Fruit fly (Drosophila melanogaster): ENCODE measurements around the gene CG8607.
A peak's percentile ranks its signal among the peaks of the same experiment; 100 is the strongest.

Gene CG8607

dm6 chr3L:7313559-7314132 is 6.2 kb upstream of the CG8607 start (continued):
- TF ChIP-seq cg (GFP tag; optimal IDR thresholded peaks at IDR 0.05) (peak; percentile 4), gfzf (GFP tag; optimal IDR thresholded peaks at IDR 0.05) (no peak), CG4424 (GFP tag; optimal IDR thresholded peaks at IDR 0.05) (no peak), jigr1 (GFP tag; IDR thresholded peaks at IDR 0.05) (no peak)

dm6 chr3L:7314133-7314532 is 5.7 kb upstream of the CG8607 start:
- no peak for TF ChIP-seq unc-4 (GFP tag; IDR thresholded peaks at IDR 0.05; ENCODE audit: partially characterized antibody)
- TF ChIP-seq CG31441 (GFP tag; IDR thresholded peaks at IDR 0.05) = 0 out of 2 replicates have a peak, but pooled peaks have one; percentile 14
- peak; percentile 3 for TF ChIP-seq CG30403 (GFP tag; optimal IDR thresholded peaks at IDR 0.05)
- no peak for TF ChIP-seq fd96Cb (tag; optimal IDR thresholded peaks at IDR 0.05)
- peak; percentile 51 for TF ChIP-seq gem (tag; optimal IDR thresholded peaks at IDR 0.05)
- TF ChIP-seq CG7271 (tag; optimal IDR thresholded peaks at IDR 0.05) = no peak
- peak; percentile 49 for TF ChIP-seq CG11504 (tag; optimal IDR thresholded peaks at IDR 0.05)
- no peak for TF ChIP-seq CG9932 (GFP tag; IDR thresholded peaks at IDR 0.05)
- peak; percentile 45 for TF ChIP-seq dmrt99B (tag; optimal IDR thresholded peaks at IDR 0.05)
- peak; percentile 5 for TF ChIP-seq cwo (GFP tag; optimal IDR thresholded peaks at IDR 0.05)
- peak; percentile 61 for TF ChIP-seq CG7556 (GFP tag; optimal IDR thresholded peaks at IDR 0.05)
- TF ChIP-seq peb (GFP tag; IDR thresholded peaks at IDR 0.05) = no peak
- TF ChIP-seq slp2 (GFP tag; optimal IDR thresholded peaks at IDR 0.05) = no peak
- TF ChIP-seq shn (GFP tag; optimal IDR thresholded peaks at IDR 0.05) = no peak
- TF ChIP-seq Hr51 (GFP tag; optimal IDR thresholded peaks at IDR 0.05) = peak in 1 of 2 experiments; percentile 41
- TF ChIP-seq chif (GFP tag; optimal IDR thresholded peaks at IDR 0.05) = no peak
- TF ChIP-seq CG1233 (GFP tag; optimal IDR thresholded peaks at IDR 0.05) = no peak
- TF ChIP-seq CG18599 (GFP tag; optimal IDR thresholded peaks at IDR 0.05) = peak; percentile 43
- peak; percentile 15 for TF ChIP-seq Deaf1 (tag; optimal IDR thresholded peaks at IDR 0.05)
- TF ChIP-seq gfzf (GFP tag; optimal IDR thresholded peaks at IDR 0.05) = no peak
- TF ChIP-seq Fer1 (GFP tag; optimal IDR thresholded peaks at IDR 0.05) = peak; percentile 4
- TF ChIP-seq CG7839 (tag; optimal IDR thresholded peaks at IDR 0.05) = peak; percentile 34
- no peak for TF ChIP-seq Six4 (GFP tag; optimal IDR thresholded peaks at IDR 0.05)
- TF ChIP-seq mirr (GFP tag; optimal IDR thresholded peaks at IDR 0.05) = no peak
- peak; percentile 17 for TF ChIP-seq CG9727 (GFP tag; optimal IDR thresholded peaks at IDR 0.05)
- TF ChIP-seq sug (tag; optimal IDR thresholded peaks at IDR 0.05) = no peak
- TF ChIP-seq ato (GFP tag; IDR thresholded peaks at IDR 0.05; ENCODE audit: partially characterized antibody) = no peak
- TF ChIP-seq grau (tag; optimal IDR thresholded peaks at IDR 0.05) = peak; percentile 4
- peak; percentile 42 for TF ChIP-seq CG2678 (tag; optimal IDR thresholded peaks at IDR 0.05)

dm6 chr3L:7323348-7323747 is 3.5 kb downstream of the CG8607 start, which contains the start of the genes RhoGEF4 and Rint1:
Gene RhoGEF4 (minus strand): TSS chr3L:7323411.
Gene Rint1 (plus strand): TSS chr3L:7323619.
- TF ChIP-seq CG6654 (GFP tag; optimal IDR thresholded peaks at IDR 0.05) = no peak
- no peak for TF ChIP-seq Spps (tag; optimal IDR thresholded peaks at IDR 0.05)
- TF ChIP-seq bigmax (GFP tag; optimal IDR thresholded peaks at IDR 0.05) = no peak
- no peak for TF ChIP-seq inv (GFP tag; IDR thresholded peaks at IDR 0.05; ENCODE audit: partially characterized antibody)
- TF ChIP-seq CG14441 (GFP tag; IDR thresholded peaks at IDR 0.05) = peak; percentile 79
- 0 out of 2 replicates have a peak, but pooled peaks have one; percentile 55 for TF ChIP-seq cas (GFP tag; IDR thresholded peaks at IDR 0.05)
- TF ChIP-seq psq (GFP tag; optimal IDR thresholded peaks at IDR 0.05) = no peak
- no peak for TF ChIP-seq CG14014 (GFP tag; IDR thresholded peaks at IDR 0.05)
- TF ChIP-seq CoRest (tag; optimal IDR thresholded peaks at IDR 0.05) = peak; percentile 86
- no peak for TF ChIP-seq fu2 (GFP tag; optimal IDR thresholded peaks at IDR 0.05)
- TF ChIP-seq Hr39 (optimal IDR thresholded peaks at IDR 0.05) = no peak
- TF ChIP-seq CG14965 (GFP tag; optimal IDR thresholded peaks at IDR 0.05; ENCODE audit: borderline replicate concordance) = no peak
- peak; percentile 99 for TF ChIP-seq CG9797 (GFP tag; optimal IDR thresholded peaks at IDR 0.05)
- TF ChIP-seq CG1529 (GFP tag; optimal IDR thresholded peaks at IDR 0.05) = peak; percentile 23
- TF ChIP-seq CG13894 (tag; optimal IDR thresholded peaks at IDR 0.05) = no peak
- TF ChIP-seq onecut (GFP tag; IDR thresholded peaks at IDR 0.05) = no peak
- peak; percentile 43 for TF ChIP-seq CG7928 (GFP tag; optimal IDR thresholded peaks at IDR 0.05)
